Worm (Caenorhabditis elegans): ENCODE data around the gene blos-4.

The blos-4 gene

ce11 chrII:6292527-6292926, 47.5 kb downstream of the blos-4 start, which contains the start of gene nyn-3:
Gene nyn-3 (minus strand): TSS chrII:6292627.
- TF ChIP-seq lin-13 (GFP tag; optimal IDR thresholded peaks at IDR 0.05) (no peak), egl-27 (tag; optimal IDR thresholded peaks at IDR 0.05) (no peak), nhr-42 (GFP tag; IDR thresholded peaks at IDR 0.05) (no peak), aha-1 (tag) (no peak), duxl-1 (tag; optimal IDR thresholded peaks at IDR 0.05; ENCODE audit: poor library complexity) (no peak), ZK546.5 (tag; optimal IDR thresholded peaks at IDR 0.05) (no peak), F49E8.2 (tag; optimal IDR thresholded peaks at IDR 0.05; ENCODE audit: borderline replicate concordance) (no peak), Y5F2A.4 (GFP tag; optimal IDR thresholded peaks at IDR 0.05) (no peak), lin-38 (GFP tag; IDR thresholded peaks at IDR 0.05) (no peak), F10B5.3 (tag; optimal IDR thresholded peaks at IDR 0.05) (no peak), Y75B8A.6 (GFP tag; IDR thresholded peaks at IDR 0.05) (no peak), dmd-6 (GFP tag; IDR thresholded peaks at IDR 0.05) (no peak), T26A8.4 (GFP tag; IDR thresholded peaks at IDR 0.05) (no peak), nhr-41 (GFP tag; IDR thresholded peaks at IDR 0.05) (no peak)

- no peak for TF ChIP-seq ztf-7 (tag; optimal IDR thresholded peaks at IDR 0.05)
- no peak for TF ChIP-seq F26F4.8 (GFP tag; conservative IDR thresholded peaks at IDR 0.05)
- no peak for TF ChIP-seq nhr-10 (tag; optimal IDR thresholded peaks at IDR 0.05)
- no peak for TF ChIP-seq ztf-11 (tag; optimal IDR thresholded peaks at IDR 0.05)
- no peak for TF ChIP-seq zfp-2 (tag; optimal IDR thresholded peaks at IDR 0.05)
- TF ChIP-seq duxl-1 (tag; optimal IDR thresholded peaks at IDR 0.05; ENCODE audit: poor library complexity): no peak
- no peak for TF ChIP-seq dmd-8 (GFP tag; IDR thresholded peaks at IDR 0.05)
- TF ChIP-seq zfp-3 (GFP tag; conservative IDR thresholded peaks at IDR 0.05): no peak
- TF ChIP-seq nhr-25 (tag; optimal IDR thresholded peaks at IDR 0.05; ENCODE audit: borderline replicate concordance, insufficient read depth): no peak
- TF ChIP-seq unc-39 (tag; optimal IDR thresholded peaks at IDR 0.05): no peak
- TF ChIP-seq nhr-11 (tag; optimal IDR thresholded peaks at IDR 0.05): no peak
- no peak for TF ChIP-seq hlh-11 (tag; optimal IDR thresholded peaks at IDR 0.05)
- no peak for TF ChIP-seq skn-1 (tag; optimal IDR thresholded peaks at IDR 0.05)
- no peak for TF ChIP-seq Y105C5A.15 (GFP tag; IDR thresholded peaks at IDR 0.05)
- no peak for TF ChIP-seq tra-1 (GFP tag; IDR thresholded peaks at IDR 0.05)
- TF ChIP-seq spr-3 (GFP tag; optimal IDR thresholded peaks at IDR 0.05): no peak
- TF ChIP-seq ama-1 (optimal IDR thresholded peaks at IDR 0.05): no peak
- no peak for TF ChIP-seq mep-1 (tag; optimal IDR thresholded peaks at IDR 0.05)
- TF ChIP-seq nhr-41 (GFP tag; IDR thresholded peaks at IDR 0.05): no peak
- no peak for TF ChIP-seq F44E2.7 (GFP tag; IDR thresholded peaks at IDR 0.05)
These were observed 49.2 kb downstream of the blos-4 start, which contains the start of gene mps-1 for ce11 chrII:6294261-6294660. Gene mps-1 (minus strand): TSS chrII:6294361.
